Fruit fly (Drosophila melanogaster): Measurements from ENCODE around the gene CG4586.

dm6 chrX:6988632-6989338, 19.1 kb downstream of the CG4586 start:
- TF ChIP-seq pan (optimal IDR thresholded peaks at IDR 0.05) (no peak), psq (optimal IDR thresholded peaks at IDR 0.05) (no peak), EcR (GFP tag; optimal IDR thresholded peaks at IDR 0.05) (no peak), CG8478 (optimal IDR thresholded peaks at IDR 0.05) (no peak), Dll (optimal IDR thresholded peaks at IDR 0.05) (no peak), usp (GFP tag; optimal IDR thresholded peaks at IDR 0.05) (no peak)
